Fruit fly (Drosophila melanogaster): Measurements from ENCODE around the gene Exo84.

Exo84 gene

DNA sequence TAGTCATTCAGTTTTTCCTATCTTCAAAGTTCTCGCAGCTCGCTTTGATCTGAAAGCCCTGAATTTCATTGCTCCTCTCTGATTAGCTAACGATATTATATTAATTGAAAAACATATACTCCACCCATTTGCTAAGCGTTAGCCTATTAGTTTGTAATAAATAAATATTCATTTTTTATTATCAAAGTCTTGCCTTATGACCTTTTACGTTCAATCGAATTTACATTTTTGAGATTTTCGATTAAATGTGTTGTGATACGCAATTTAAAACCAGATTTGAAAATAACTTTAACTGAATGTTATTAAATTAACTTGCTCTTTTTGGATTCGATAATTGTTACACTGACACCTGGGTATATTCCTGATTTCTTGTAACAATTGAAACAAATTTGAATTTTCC lies 10.9 kb upstream of the Exo84 start, which contains the start of gene CG14551:
TSS of gene CG14551 (minus strand) at position 101 of the 400 bp plus-strand sequence.
- TF ChIP-seq Snoo (tag; optimal IDR thresholded peaks at IDR 0.05) = no peak
- no peak for TF ChIP-seq CG17806 (tag; optimal IDR thresholded peaks at IDR 0.05)
- no peak for TF ChIP-seq CG8159 (tag; optimal IDR thresholded peaks at IDR 0.05)
- no peak for TF ChIP-seq rn (GFP tag; IDR thresholded peaks at IDR 0.05)
- no peak for TF ChIP-seq gl (tag; optimal IDR thresholded peaks at IDR 0.05)
- no peak for TF ChIP-seq CG32121 (GFP tag; IDR thresholded peaks at IDR 0.05)
- TF ChIP-seq CG15710 (tag; optimal IDR thresholded peaks at IDR 0.05) = no peak
- TF ChIP-seq CG14655 (GFP tag; optimal IDR thresholded peaks at IDR 0.05) = no peak
- no peak for TF ChIP-seq CG10348 (GFP tag; IDR thresholded peaks at IDR 0.05)
- no peak for TF ChIP-seq Ets98B (GFP tag; IDR thresholded peaks at IDR 0.05)
- TF ChIP-seq D1 (tag; optimal IDR thresholded peaks at IDR 0.05) = no peak
- TF ChIP-seq CG34367 (tag; optimal IDR thresholded peaks at IDR 0.05) = no peak
- no peak for TF ChIP-seq fd96Ca (GFP tag; IDR thresholded peaks at IDR 0.05)
- no peak for TF ChIP-seq CG13204 (GFP tag; optimal IDR thresholded peaks at IDR 0.05)

dm6 chr3R:26059195-26059594 lies 7.1 kb upstream of the Exo84 start, which contains the start of the genes RpL34a and Trmt61:
TSS of gene RpL34a (minus strand) at chr3R:26059267.
TSS of gene Trmt61 (plus strand) at chr3R:26059496.
- TF ChIP-seq CG17806 (tag; optimal IDR thresholded peaks at IDR 0.05) (peak; percentile 36), CG12605 (GFP tag; IDR thresholded peaks at IDR 0.05) (peak; percentile 68; the same call in 1 of the 2 replicates), CG15710 (tag; optimal IDR thresholded peaks at IDR 0.05) (peak; percentile 66), CG9948 (tag; optimal IDR thresholded peaks at IDR 0.05) (peak; percentile 32), CG8159 (tag; optimal IDR thresholded peaks at IDR 0.05) (peak; percentile 60), Pif1A (GFP tag; optimal IDR thresholded peaks at IDR 0.05) (peak; percentile 77), gl (tag; optimal IDR thresholded peaks at IDR 0.05) (peak; percentile 57), D1 (tag; optimal IDR thresholded peaks at IDR 0.05) (no peak), CG4496 (GFP tag; IDR thresholded peaks at IDR 0.05) (peak; percentile 71; the same call in 2 of the 3 replicates), CG14655 (GFP tag; optimal IDR thresholded peaks at IDR 0.05) (no peak), CG8301 (tag; optimal IDR thresholded peaks at IDR 0.05) (peak; percentile 58), CG32121 (GFP tag; IDR thresholded peaks at IDR 0.05) (peak; percentile 52; the same call in 1 of the 2 replicates), rn (GFP tag; IDR thresholded peaks at IDR 0.05) (no peak), CG10348 (GFP tag; IDR thresholded peaks at IDR 0.05) (no peak), CG13204 (GFP tag; optimal IDR thresholded peaks at IDR 0.05) (peak; percentile 12), fd96Ca (GFP tag; IDR thresholded peaks at IDR 0.05) (no peak), Pif1B (GFP tag; optimal IDR thresholded peaks at IDR 0.05) (peak; percentile 52), EcR (GFP tag; optimal IDR thresholded peaks at IDR 0.05) (no peak), Snoo (tag; optimal IDR thresholded peaks at IDR 0.05) (peak; percentile 86), Ets98B (GFP tag; IDR thresholded peaks at IDR 0.05) (peak; percentile 42; the same call in 1 of the 2 replicates), CG34367 (tag; optimal IDR thresholded peaks at IDR 0.05) (peak; percentile 70)

dm6 chr3R:26058066-26058465 lies 6.0 kb upstream of the Exo84 start, which contains the start of the genes PIG-P and Tcs6:
TSS of gene PIG-P (minus strand) at chr3R:26058223.
TSS of gene Tcs6 (minus strand) at chr3R:26058223.
- no peak for TF ChIP-seq fd96Ca (GFP tag; IDR thresholded peaks at IDR 0.05)
- TF ChIP-seq D1 (tag; optimal IDR thresholded peaks at IDR 0.05) = no peak
- no peak for TF ChIP-seq CG34367 (tag; optimal IDR thresholded peaks at IDR 0.05)
- TF ChIP-seq CG4496 (GFP tag; IDR thresholded peaks at IDR 0.05) = no peak
- TF ChIP-seq Pif1B (GFP tag; optimal IDR thresholded peaks at IDR 0.05) = no peak
- no peak for TF ChIP-seq Pif1A (GFP tag; optimal IDR thresholded peaks at IDR 0.05)
- no peak for TF ChIP-seq CG8159 (tag; optimal IDR thresholded peaks at IDR 0.05)

dm6 chr3R:26056381-26056780 lies 4.3 kb upstream of the Exo84 start, which contains the start of the genes Sld5 and CG14543:
TSS of gene Sld5 (minus strand) at chr3R:26056547.
TSS of gene CG14543 (plus strand) at chr3R:26056630.
- TF ChIP-seq Ets98B (GFP tag; IDR thresholded peaks at IDR 0.05) (no peak), fd96Ca (GFP tag; IDR thresholded peaks at IDR 0.05) (no peak), CG12605 (GFP tag; IDR thresholded peaks at IDR 0.05) (no peak), CG4496 (GFP tag; IDR thresholded peaks at IDR 0.05) (no peak), CG32121 (GFP tag; IDR thresholded peaks at IDR 0.05) (no peak), CG15710 (tag; optimal IDR thresholded peaks at IDR 0.05) (no peak), CG10348 (GFP tag; IDR thresholded peaks at IDR 0.05) (no peak), CG8159 (tag; optimal IDR thresholded peaks at IDR 0.05) (no peak), CG13204 (GFP tag; optimal IDR thresholded peaks at IDR 0.05) (no peak), EcR (GFP tag; optimal IDR thresholded peaks at IDR 0.05) (no peak), CG14655 (GFP tag; optimal IDR thresholded peaks at IDR 0.05) (no peak), rn (GFP tag; IDR thresholded peaks at IDR 0.05) (no peak), Pif1A (GFP tag; optimal IDR thresholded peaks at IDR 0.05) (no peak)

- TF ChIP-seq gl (tag; optimal IDR thresholded peaks at IDR 0.05) (peak; percentile 47), CG17806 (tag; optimal IDR thresholded peaks at IDR 0.05) (no peak), fd96Ca (GFP tag; IDR thresholded peaks at IDR 0.05) (no peak; the same call in 2 of the 3 replicates), Snoo (tag; optimal IDR thresholded peaks at IDR 0.05) (peak; percentile 83), CG32121 (GFP tag; IDR thresholded peaks at IDR 0.05) (peak; percentile 64), CG10348 (GFP tag; IDR thresholded peaks at IDR 0.05) (no peak), CG8159 (tag; optimal IDR thresholded peaks at IDR 0.05) (peak; percentile 47), CG15710 (tag; optimal IDR thresholded peaks at IDR 0.05) (peak; percentile 33), CG4496 (GFP tag; IDR thresholded peaks at IDR 0.05) (peak; percentile 59; the same call in 1 of the 3 replicates), CG34367 (tag; optimal IDR thresholded peaks at IDR 0.05) (peak; percentile 14), Ets98B (GFP tag; IDR thresholded peaks at IDR 0.05) (peak; percentile 70), CG12605 (GFP tag; IDR thresholded peaks at IDR 0.05) (peak; percentile 53; the same call in 1 of the 2 replicates), EcR (GFP tag; optimal IDR thresholded peaks at IDR 0.05) (peak; percentile 66), CG9948 (tag; optimal IDR thresholded peaks at IDR 0.05) (peak; percentile 1)
Observed at dm6 chr3R:26055214-26055632, 3.2 kb upstream of the Exo84 start, which contains the start of gene Cmpk. TSS of gene Cmpk (minus strand) at chr3R:26055438.
